Fruit fly (Drosophila melanogaster) whole organism: ENCODE measurements around the gene CG1724.

Source experiments
- Dll ChIP-seq: fragments of >200 bp; optimal IDR thresholded peaks from 2 replicates; lab custom pipeline; 2017
- pan ChIP-seq: fragments of >200 bp; optimal IDR thresholded peaks from 2 replicates; lab custom pipeline; 2017
- psq ChIP-seq: fragments of >200 bp; optimal IDR thresholded peaks from 2 replicates; lab custom pipeline; 2017
- usp ChIP-seq: fragments of >200 bp; optimal IDR thresholded peaks from 2 replicates; lab custom pipeline; 2017; ENCODE audit warnings: missing biosample characterization, missing genetic modification characterization, mixed read lengths

- TF ChIP-seq usp (GFP tag; lab: Kevin White, UChicago) (no peak), psq (lab: Kevin White, UChicago) (no peak), pan (no peak), Dll (lab: Kevin White, UChicago) (no peak)
Observed at dm6 chrX:21231829-21232228, 28.7 kb upstream of the CG1724 start.
